Worm (Caenorhabditis elegans) whole organism, early embryonic: ENCODE data around the gene Y39G8C.2.

Source experiments
- B0310.2 ChIP-seq: sonication (generic microtip); optimal IDR thresholded peaks from 2 replicates; lab custom pipeline; 2016; ENCODE audit warnings: mild to moderate bottlenecking, missing genetic modification characterization, missing compliant biosample characterization
- F13C5.2 ChIP-seq: sonication (generic microtip); optimal IDR thresholded peaks from 2 replicates; lab custom pipeline; 2017; ENCODE audit warnings: mild to moderate bottlenecking, missing genetic modification characterization, inconsistent platforms, missing compliant biosample characterization
- aly-1 ChIP-seq: sonication (generic microtip); optimal IDR thresholded peaks from 2 replicates; lab custom pipeline; 2016; ENCODE audit warnings: missing genetic modification characterization, missing compliant biosample characterization
- ama-1 ChIP-seq: fragments of 150-350 bp; optimal IDR thresholded peaks from 2 replicates; lab custom pipeline; 2014
- ceh-13 ChIP-seq: fragments of 200-800 bp; sonication (Bioruptor generic); optimal IDR thresholded peaks from 2 replicates; lab custom pipeline; 2018; ENCODE audit warnings: mild to moderate bottlenecking, missing genetic modification characterization, missing compliant biosample characterization
- ceh-36 ChIP-seq: sonication (generic microtip); optimal IDR thresholded peaks from 2 replicates; lab custom pipeline; 2016; ENCODE audit warnings: missing genetic modification characterization, inconsistent platforms, missing compliant biosample characterization
- ets-7 ChIP-seq: sonication (generic microtip); optimal IDR thresholded peaks from 2 replicates; lab custom pipeline; 2016; ENCODE audit warnings: missing genotype, missing genetic modification characterization, missing compliant biosample characterization
- flt-1 ChIP-seq: fragments of 200-800 bp; sonication (Bioruptor generic); IDR thresholded peaks from 2 replicates; pipeline ENCODE4 v1.3.6; 2022; ENCODE audit warnings: missing genetic modification characterization, missing compliant biosample characterization
- hmbx-1 ChIP-seq: sonication (generic microtip); optimal IDR thresholded peaks from 2 replicates; lab custom pipeline; 2016; ENCODE audit warnings: mild to moderate bottlenecking, missing genetic modification characterization, missing compliant biosample characterization
- hmg-4 ChIP-seq: fragments of 200-800 bp; sonication (Bioruptor generic); optimal IDR thresholded peaks from 2 replicates; lab custom pipeline; 2018; ENCODE audit warnings: mild to moderate bottlenecking, missing genetic modification characterization, missing compliant biosample characterization
- hnd-1 ChIP-seq: sonication (generic microtip); optimal IDR thresholded peaks from 2 replicates; lab custom pipeline; 2016; ENCODE audit warnings: missing genetic modification characterization, missing compliant biosample characterization
- pes-1 ChIP-seq: fragments of 200-800 bp; sonication (Bioruptor generic); IDR thresholded peaks from 2 replicates; pipeline ENCODE4 v1.3.6; 2022; ENCODE audit warnings: missing genetic modification reagents, missing genetic modification characterization, missing compliant biosample characterization
- scrt-1 ChIP-seq: fragments of 200-800 bp; sonication (Bioruptor generic); IDR thresholded peaks from 2 replicates; pipeline ENCODE4 v1.3.6; 2022; ENCODE audit warnings: missing genetic modification characterization, missing compliant biosample characterization
- sea-1 ChIP-seq: fragments of 200-800 bp; sonication (Bioruptor generic); conservative IDR thresholded peaks from 2 replicates; pipeline ENCODE4 v1.3.6; 2022; ENCODE audit warnings: missing genetic modification characterization, missing compliant biosample characterization
- tbx-11 ChIP-seq: fragments of 200-800 bp; sonication (Bioruptor generic); IDR thresholded peaks from 2 replicates; pipeline ENCODE4 v1.3.6; 2022; ENCODE audit warnings: missing genetic modification characterization, missing compliant biosample characterization
- tbx-37 ChIP-seq: fragments of 200-800 bp; sonication (Bioruptor generic); conservative IDR thresholded peaks from 2 replicates; pipeline ENCODE4 v1.3.6; 2022; ENCODE audit warnings: missing genetic modification reagents, missing genetic modification characterization, missing compliant biosample characterization
- tra-4 ChIP-seq: sonication (generic microtip); optimal IDR thresholded peaks from 2 replicates; lab custom pipeline; 2017; ENCODE audit warnings: missing genetic modification characterization, missing compliant biosample characterization

Y39G8C.2 gene

DNA sequence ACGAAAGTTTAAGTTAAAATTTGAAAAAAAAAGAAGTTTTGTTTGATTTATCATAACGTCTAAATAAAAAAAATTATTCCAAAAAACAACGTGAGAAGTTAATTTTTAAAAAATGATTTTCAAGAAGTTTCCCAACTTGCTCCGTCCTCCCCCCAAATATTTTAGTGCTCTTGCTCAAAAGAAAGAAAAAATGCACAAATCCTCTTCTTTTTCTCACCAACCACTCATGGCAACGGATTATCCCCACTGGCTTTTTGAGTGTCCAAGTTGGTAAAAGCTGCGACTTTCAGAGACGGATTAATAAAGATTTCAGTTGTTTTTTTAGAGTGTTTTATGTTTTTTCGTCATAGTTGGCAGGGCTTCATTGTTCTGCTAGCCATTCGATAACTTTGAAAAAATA is at the start of gene Y39G8C.2:
Gene Y39G8C.2 (minus strand): TSS at position 101 of the 400 bp plus-strand sequence.
- TF ChIP-seq B0310.2 (no peak), tra-4 (no peak), flt-1 (GFP tag; lab: Robert Waterston, UW) (no peak), ets-7 (no peak), ceh-13 (no peak), F13C5.2 (tag; lab: Kevin White, UChicago) (no peak), ceh-36 (tag; lab: Kevin White, UChicago) (no peak), hnd-1 (tag; lab: Kevin White, UChicago) (no peak)

DNA sequence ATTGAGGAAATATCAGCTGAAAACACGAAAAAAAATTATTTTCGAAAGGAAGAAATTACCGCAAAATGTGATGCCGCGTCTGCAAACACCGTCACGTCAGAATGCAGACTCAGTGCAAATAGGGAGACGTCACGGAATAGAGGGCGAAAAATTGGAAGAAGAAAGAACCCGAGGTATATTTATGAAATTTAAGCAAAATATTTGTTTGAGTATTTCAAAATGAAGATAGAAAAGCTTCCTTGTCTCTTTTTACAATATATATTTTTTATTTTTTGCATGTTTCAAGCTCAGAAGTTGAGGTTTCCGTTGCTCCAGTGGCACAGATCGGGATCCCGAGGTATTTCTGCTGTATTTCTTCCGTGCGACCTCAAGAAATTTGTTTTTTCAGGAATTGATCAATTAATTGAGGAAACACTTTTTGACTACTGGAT is 46.4 kb upstream of the Y39G8C.2 start, which contains the start of gene W03H9.2:
Gene W03H9.2 (minus strand): TSS at position 32 of the 431 bp plus-strand sequence.
- TF ChIP-seq hmbx-1 (tag; lab: Kevin White, UChicago) (peak; percentile 56), sea-1 (GFP tag; lab: Robert Waterston, UW) (no peak), ets-7 (peak; percentile 68), scrt-1 (GFP tag; lab: Robert Waterston, UW) (no peak), flt-1 (GFP tag; lab: Robert Waterston, UW) (0 out of 2 replicates have a peak, but pooled peaks have one; percentile 49), ceh-13 (peak; percentile 52), hnd-1 (tag; lab: Kevin White, UChicago) (peak; percentile 55), B0310.2 (peak; percentile 70), ama-1 (lab: Kevin White, UChicago) (no peak), hmg-4 (GFP tag; lab: Kevin White, UChicago) (peak; percentile 68), tbx-37 (GFP tag; lab: Robert Waterston, UW) (peak; percentile 68; the same call in 1 of the 2 replicates), tra-4 (no peak), tbx-11 (GFP tag; lab: Robert Waterston, UW) (0 out of 2 replicates have a peak, but pooled peaks have one; percentile 19), ceh-36 (tag; lab: Kevin White, UChicago) (no peak), F13C5.2 (tag; lab: Kevin White, UChicago) (peak; percentile 77), aly-1 (peak; percentile 46), pes-1 (GFP tag; lab: Robert Waterston, UW) (peak; percentile 76)

DNA sequence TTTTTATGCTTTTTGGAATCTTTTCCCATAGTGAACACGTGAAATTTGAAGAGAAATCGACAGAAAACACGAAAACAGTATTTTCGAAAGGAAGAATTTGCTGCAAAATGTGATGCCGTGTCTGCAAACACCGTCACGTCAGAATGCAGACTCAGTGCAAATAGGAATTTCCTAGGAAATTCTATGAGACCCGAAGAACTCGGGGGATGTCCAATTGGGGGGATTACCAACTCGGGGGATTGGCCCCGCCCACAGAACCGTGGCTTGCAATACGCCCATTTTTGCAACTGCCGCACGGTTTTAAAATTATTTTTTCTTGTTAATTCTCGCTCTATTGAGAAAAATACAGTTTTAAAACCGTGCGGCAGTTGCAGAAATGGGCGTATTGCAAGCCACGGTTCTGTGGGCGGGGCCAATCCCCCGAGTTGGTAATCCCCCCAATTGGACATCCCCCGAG is 44.7 kb upstream of the Y39G8C.2 start, which contains the start of gene cacn-1:
Gene cacn-1 (minus strand): TSS at position 51 of the 457 bp plus-strand sequence.
- TF ChIP-seq flt-1 (GFP tag; lab: Robert Waterston, UW) = 0 out of 2 replicates have a peak, but pooled peaks have one; percentile 21

DNA sequence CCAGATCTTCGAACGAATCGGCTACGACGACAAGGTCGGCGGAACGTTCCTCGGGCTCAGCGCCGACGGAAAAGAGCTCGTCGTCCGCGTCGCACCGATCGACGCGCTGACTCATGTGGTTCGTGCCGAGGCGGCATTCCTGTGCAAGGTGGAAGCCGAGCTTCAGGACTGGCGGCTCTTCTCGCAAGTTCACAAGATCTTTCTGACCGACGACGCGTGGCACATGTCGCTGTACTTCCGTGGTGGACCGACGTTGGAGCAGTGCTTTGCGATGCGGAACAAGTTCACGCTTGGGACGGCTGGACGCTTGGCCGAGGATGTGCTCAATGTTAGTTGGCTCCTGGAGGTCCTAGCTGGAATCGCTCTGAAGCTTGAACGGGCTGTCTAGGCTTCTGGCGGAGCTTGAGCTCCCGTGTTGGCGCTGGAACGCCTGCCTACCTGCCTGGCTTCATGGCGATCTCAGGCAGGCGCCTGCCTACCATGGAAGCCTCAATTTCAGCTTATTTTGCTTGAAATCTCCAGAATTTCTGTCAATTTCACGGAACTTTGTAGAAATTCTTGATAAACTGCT is 41.5 kb upstream of the Y39G8C.2 start:
- TF ChIP-seq F13C5.2 (tag; lab: Kevin White, UChicago) (no peak), ceh-36 (tag; lab: Kevin White, UChicago) (no peak), hmg-4 (GFP tag; lab: Kevin White, UChicago) (no peak), tbx-11 (GFP tag; lab: Robert Waterston, UW) (no peak), ceh-13 (no peak), hnd-1 (tag; lab: Kevin White, UChicago) (no peak), scrt-1 (GFP tag; lab: Robert Waterston, UW) (no peak), sea-1 (GFP tag; lab: Robert Waterston, UW) (no peak), tbx-37 (GFP tag; lab: Robert Waterston, UW) (no peak), pes-1 (GFP tag; lab: Robert Waterston, UW) (no peak), B0310.2 (no peak), tra-4 (no peak), aly-1 (no peak), hmbx-1 (tag; lab: Kevin White, UChicago) (no peak)

ce11 chrII:14137538-14137937 is 40.1 kb upstream of the Y39G8C.2 start, which contains the start of gene K09E4.1:
TSS of gene K09E4.1 (plus strand) at chrII:14137838.
- TF ChIP-seq hmbx-1 (tag; lab: Kevin White, UChicago) (no peak), tra-4 (no peak), ama-1 (lab: Kevin White, UChicago) (no peak), flt-1 (GFP tag; lab: Robert Waterston, UW) (no peak), tbx-37 (GFP tag; lab: Robert Waterston, UW) (no peak), pes-1 (GFP tag; lab: Robert Waterston, UW) (no peak), scrt-1 (GFP tag; lab: Robert Waterston, UW) (no peak), sea-1 (GFP tag; lab: Robert Waterston, UW) (no peak), F13C5.2 (tag; lab: Kevin White, UChicago) (no peak), ceh-13 (no peak), tbx-11 (GFP tag; lab: Robert Waterston, UW) (no peak), hmg-4 (GFP tag; lab: Kevin White, UChicago) (no peak), aly-1 (no peak), hnd-1 (tag; lab: Kevin White, UChicago) (no peak), ceh-36 (tag; lab: Kevin White, UChicago) (no peak), ets-7 (no peak), B0310.2 (no peak)

- TF ChIP-seq pes-1 (GFP tag; lab: Robert Waterston, UW) (no peak), sea-1 (GFP tag; lab: Robert Waterston, UW) (no peak), scrt-1 (GFP tag; lab: Robert Waterston, UW) (no peak), B0310.2 (no peak), tbx-11 (GFP tag; lab: Robert Waterston, UW) (no peak), hnd-1 (tag; lab: Kevin White, UChicago) (no peak)
Measured at ce11 chrII:14136302-14136701, 38.9 kb upstream of the Y39G8C.2 start.

ce11 chrII:14132733-14133132 is 35.3 kb upstream of the Y39G8C.2 start, which contains the start of gene algn-3:
TSS of gene algn-3 (minus strand) at chrII:14132833.
- TF ChIP-seq hmbx-1 (tag; lab: Kevin White, UChicago) = no peak
- no peak for TF ChIP-seq scrt-1 (GFP tag; lab: Robert Waterston, UW)
